Worm (Caenorhabditis elegans) whole organism, L4/young adult: Measurements from ENCODE around the gene W02F12.2.

Experiments used
- W03F9.2 ChIP-seq: fragments of 150-350 bp; optimal IDR thresholded peaks from 2 replicates; lab custom pipeline; 2014; ENCODE audit warnings: missing biosample characterization, missing genetic modification characterization
- dao-5 ChIP-seq: sonication (generic microtip); optimal IDR thresholded peaks from 2 replicates; lab custom pipeline; 2016; ENCODE audit warnings: missing genotype, missing genetic modification characterization, moderate library complexity, missing compliant biosample characterization
- him-1 ChIP-seq: sonication (generic microtip); optimal IDR thresholded peaks from 2 replicates; lab custom pipeline; 2016; ENCODE audit warnings: missing genotype, missing genetic modification reagents, missing genetic modification characterization, missing compliant biosample characterization

DNA sequence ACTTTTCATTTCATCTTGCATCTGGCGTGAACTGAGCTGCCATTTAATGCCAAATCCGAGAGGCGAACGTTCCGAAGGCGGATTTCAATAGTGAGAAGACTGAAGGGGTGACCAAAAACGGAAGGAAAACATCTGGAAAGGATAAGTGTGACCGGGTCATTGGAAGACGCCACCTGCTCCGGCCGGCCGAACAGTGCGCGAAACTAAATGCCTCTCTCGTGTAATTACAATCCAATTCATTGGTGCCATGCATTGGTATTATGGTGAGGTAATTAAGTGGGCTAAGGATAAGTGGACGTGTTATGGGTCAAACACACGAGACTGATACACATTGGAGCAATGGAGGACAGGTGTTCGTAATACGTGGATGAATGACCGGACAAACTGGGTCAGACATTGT lies 12.9 kb downstream of the W02F12.2 start:
- TF ChIP-seq him-1 (tag; lab: Kevin White, UChicago) = no peak
- TF ChIP-seq W03F9.2 = no peak
- TF ChIP-seq dao-5 = no peak
